Fruit fly (Drosophila melanogaster) whole organism, embryonic: ENCODE results near the gene CG5863.
A peak's percentile ranks its signal among the peaks of the same experiment; 100 is the strongest.

Experiments
- Atf-2 ChIP-seq: fragments of 200-800 bp; sonication (Bioruptor generic); optimal IDR thresholded peaks from 2 replicates; lab custom pipeline; 2016; ENCODE audit warnings: missing biosample characterization, missing genetic modification characterization
- BEAF-32 ChIP-seq: fragments of 200-800 bp; sonication (Bioruptor generic); optimal IDR thresholded peaks from 3 replicates; lab custom pipeline; 2017; ENCODE audit warnings: missing biosample characterization, missing genetic modification characterization, mild to moderate bottlenecking, moderate library complexity, missing genetic modification reagents
- CG10565 ChIP-seq: fragments of 200-800 bp; sonication (Bioruptor generic); optimal IDR thresholded peaks from 3 replicates; lab custom pipeline; 2016; ENCODE audit warnings: missing biosample characterization, mild to moderate bottlenecking, missing genetic modification characterization
- CG11695 ChIP-seq: fragments of 200-800 bp; sonication (Bioruptor generic); IDR thresholded peaks from 3 replicates; pipeline ENCODE4 v1.3.6; 2022; ENCODE audit warnings: missing biosample characterization, missing genetic modification characterization
- CG12769 ChIP-seq: fragments of 200-800 bp; sonication (Bioruptor generic); optimal IDR thresholded peaks from 2 replicates; lab custom pipeline; 2019; ENCODE audit warnings: missing biosample characterization, mild to moderate bottlenecking, missing genetic modification characterization, moderate library complexity
- CG13287 ChIP-seq: fragments of 200-800 bp; sonication (Bioruptor generic); IDR thresholded peaks from 2 replicates; pipeline ENCODE4 v1.3.6; 2022; ENCODE audit warnings: missing biosample characterization, missing genetic modification characterization; ENCODE audit not compliant: partially characterized antibody
- CG13296 ChIP-seq: fragments of 200-800 bp; sonication (Bioruptor generic); optimal IDR thresholded peaks from 3 replicates; lab custom pipeline; 2018; ENCODE audit warnings: missing biosample characterization, mild to moderate bottlenecking, missing genetic modification characterization
- CG15601 ChIP-seq: fragments of 200-800 bp; sonication (Bioruptor generic); optimal IDR thresholded peaks from 3 replicates; lab custom pipeline; 2019; ENCODE audit warnings: missing biosample characterization, mild to moderate bottlenecking, missing genetic modification characterization, moderate library complexity
- CG16813 ChIP-seq: fragments of 200-800 bp; sonication (Bioruptor generic); IDR thresholded peaks from 3 replicates; pipeline ENCODE4 v1.3.6; 2022; ENCODE audit warnings: missing biosample characterization, missing genetic modification characterization; ENCODE audit not compliant: partially characterized antibody
- CG31365 ChIP-seq: fragments of 200-800 bp; sonication (Bioruptor generic); optimal IDR thresholded peaks from 2 replicates; lab custom pipeline; 2018; ENCODE audit warnings: missing biosample characterization, mild to moderate bottlenecking, missing genetic modification characterization
- CG32767 ChIP-seq: fragments of 200-800 bp; sonication (Bioruptor generic); IDR thresholded peaks from 2 replicates; pipeline ENCODE4 v1.3.6; 2022; ENCODE audit warnings: missing biosample characterization, missing genetic modification characterization
- CG6683 ChIP-seq: fragments of 200-800 bp; sonication (Bioruptor generic); optimal IDR thresholded peaks from 2 replicates; lab custom pipeline; 2017; ENCODE audit warnings: missing biosample characterization, mild to moderate bottlenecking, missing genetic modification characterization, missing genetic modification reagents
- CG6813 ChIP-seq: fragments of 200-800 bp; sonication (Bioruptor generic); optimal IDR thresholded peaks from 2 replicates; lab custom pipeline; 2017; ENCODE audit warnings: missing biosample characterization, missing genetic modification characterization, mild to moderate bottlenecking, moderate library complexity, missing genetic modification reagents
- CrebB ChIP-seq: fragments of 200-800 bp; sonication (Bioruptor generic); optimal IDR thresholded peaks from 3 replicates; lab custom pipeline; 2018; ENCODE audit warnings: missing biosample characterization, mild to moderate bottlenecking, missing genetic modification characterization
- Dek ChIP-seq: fragments of 200-800 bp; sonication (Bioruptor generic); optimal IDR thresholded peaks from 3 replicates; lab custom pipeline; 2019; ENCODE audit warnings: missing biosample characterization, mild to moderate bottlenecking, missing genetic modification characterization, moderate library complexity
- Hand ChIP-seq: fragments of 200-800 bp; sonication (Bioruptor generic); optimal IDR thresholded peaks from 2 replicates; lab custom pipeline; 2017; ENCODE audit warnings: mild to moderate bottlenecking, missing biosample characterization, missing genetic modification reagents, missing genetic modification characterization
- HmgZ ChIP-seq: fragments of 200-800 bp; sonication (Bioruptor generic); optimal IDR thresholded peaks from 2 replicates; lab custom pipeline; 2018; ENCODE audit warnings: missing biosample characterization, mild to moderate bottlenecking, missing genetic modification characterization
- Hmx ChIP-seq: fragments of 200-800 bp; sonication (Bioruptor generic); optimal IDR thresholded peaks from 2 replicates; lab custom pipeline; 2016; ENCODE audit warnings: missing biosample characterization, missing genetic modification characterization
- Kr ChIP-seq: fragments of 200-800 bp; sonication (Bioruptor generic); optimal IDR thresholded peaks from 2 replicates; lab custom pipeline; 2017; ENCODE audit warnings: missing biosample characterization, mild to moderate bottlenecking, missing genetic modification characterization
- Max ChIP-seq: fragments of 200-800 bp; sonication (Bioruptor generic); optimal IDR thresholded peaks from 2 replicates; lab custom pipeline; 2016; ENCODE audit warnings: missing biosample characterization, mild to moderate bottlenecking, missing genetic modification characterization
- Med ChIP-seq: fragments of 200-800 bp; sonication (Bioruptor generic); peaks from one replicate; lab custom pipeline; 2016; ENCODE audit warnings: missing biosample characterization, missing genetic modification characterization, mild to moderate bottlenecking, inconsistent platforms, moderate library complexity
- Nf-YA ChIP-seq: fragments of 200-800 bp; sonication (Bioruptor generic); IDR thresholded peaks from 2 replicates; pipeline ENCODE4 v1.3.6; 2022; ENCODE audit warnings: missing biosample characterization, missing genetic modification characterization
- Opbp ChIP-seq: fragments of 200-800 bp; sonication (Bioruptor generic); IDR thresholded peaks from 3 replicates; pipeline ENCODE4 v1.3.6; 2022; ENCODE audit warnings: missing biosample characterization, missing genetic modification characterization; ENCODE audit not compliant: partially characterized antibody
- Scr ChIP-seq: fragments of 200-800 bp; sonication (Bioruptor generic); IDR thresholded peaks from 2 replicates; pipeline ENCODE4 v1.3.6; 2022; ENCODE audit warnings: missing biosample characterization, missing genetic modification characterization; ENCODE audit not compliant: partially characterized antibody
- Sry-δ ChIP-seq: fragments of 200-800 bp; sonication (Bioruptor generic); optimal IDR thresholded peaks from 2 replicates; lab custom pipeline; 2016; ENCODE audit warnings: missing biosample characterization, missing genetic modification characterization
- Ssrp ChIP-seq: fragments of 200-800 bp; sonication (Bioruptor generic); optimal IDR thresholded peaks from 2 replicates; lab custom pipeline; 2018; ENCODE audit warnings: missing biosample characterization, mild to moderate bottlenecking, missing genetic modification characterization, moderate library complexity
- TFAM ChIP-seq: fragments of 200-800 bp; sonication (Bioruptor generic); optimal IDR thresholded peaks from 2 replicates; lab custom pipeline; 2017; ENCODE audit warnings: missing biosample characterization, missing genetic modification characterization, inconsistent platforms
- amos ChIP-seq: fragments of 200-800 bp; sonication (Bioruptor generic); IDR thresholded peaks from 2 replicates; pipeline ENCODE4 v1.3.6; 2022; ENCODE audit warnings: missing biosample characterization, missing genetic modification characterization; ENCODE audit not compliant: partially characterized antibody
- cad ChIP-seq: fragments of >200 bp; optimal IDR thresholded peaks from 2 replicates; lab custom pipeline; 2017; ENCODE audit warnings: missing biosample characterization, missing genetic modification characterization
- chif ChIP-seq, 2 experiments: fragments of 200-800 bp; sonication (Bioruptor generic); optimal IDR thresholded peaks; 3 replicates each; lab custom pipeline; 2016; ENCODE audit warnings: missing biosample characterization in 2 of 2, missing genetic modification characterization in 2 of 2
- croc ChIP-seq: fragments of 200-800 bp; sonication (Bioruptor generic); conservative IDR thresholded peaks from 3 replicates; pipeline ENCODE4 v1.3.6; 2022; ENCODE audit warnings: missing biosample characterization, missing genetic modification characterization
- dmrt11E ChIP-seq: fragments of 200-800 bp; sonication (Bioruptor generic); optimal IDR thresholded peaks from 3 replicates; lab custom pipeline; 2018; ENCODE audit warnings: missing biosample characterization, mild to moderate bottlenecking, missing genetic modification characterization, moderate library complexity
- gce ChIP-seq: fragments of 200-800 bp; sonication (Bioruptor generic); IDR thresholded peaks from 3 replicates; pipeline ENCODE4 v1.3.6; 2022; ENCODE audit warnings: missing biosample characterization, missing genetic modification characterization
- gfzf ChIP-seq: fragments of 200-800 bp; sonication (Bioruptor generic); optimal IDR thresholded peaks from 2 replicates; lab custom pipeline; 2016; ENCODE audit warnings: missing biosample characterization, mild to moderate bottlenecking, missing genetic modification characterization, moderate library complexity
- gt ChIP-seq: fragments of 200-800 bp; sonication (Bioruptor generic); IDR thresholded peaks from 2 replicates; pipeline ENCODE4 v1.3.6; 2022; ENCODE audit warnings: missing biosample characterization, missing genetic modification characterization
- mam ChIP-seq: fragments of 200-800 bp; sonication (Bioruptor generic); optimal IDR thresholded peaks from 3 replicates; lab custom pipeline; 2016; ENCODE audit warnings: missing biosample characterization, missing genetic modification characterization
- nerfin-1 ChIP-seq: fragments of 200-800 bp; sonication (Bioruptor generic); optimal IDR thresholded peaks from 3 replicates; lab custom pipeline; 2019; ENCODE audit warnings: missing biosample characterization, mild to moderate bottlenecking, missing genetic modification characterization, moderate library complexity
- phol ChIP-seq: fragments of 200-800 bp; sonication (Bioruptor generic); optimal IDR thresholded peaks from 3 replicates; lab custom pipeline; 2018; ENCODE audit warnings: missing biosample characterization, mild to moderate bottlenecking, missing genetic modification characterization, moderate library complexity
- pzg ChIP-seq: fragments of 200-800 bp; sonication (Bioruptor generic); optimal IDR thresholded peaks from 3 replicates; lab custom pipeline; 2018; ENCODE audit warnings: missing biosample characterization, mild to moderate bottlenecking, missing genetic modification characterization, moderate library complexity
- scrt ChIP-seq: fragments of 200-800 bp; sonication (Bioruptor generic); optimal IDR thresholded peaks from 2 replicates; lab custom pipeline; 2018; ENCODE audit warnings: missing biosample characterization, mild to moderate bottlenecking, missing genetic modification characterization, moderate library complexity
- sens-2 ChIP-seq: fragments of 200-800 bp; sonication (Bioruptor generic); IDR thresholded peaks from 2 replicates; pipeline ENCODE4 v1.3.6; 2022; ENCODE audit warnings: missing biosample characterization, missing genetic modification characterization
- stwl ChIP-seq: fragments of 200-800 bp; sonication (Bioruptor generic); optimal IDR thresholded peaks from 3 replicates; lab custom pipeline; 2018; ENCODE audit warnings: missing biosample characterization, mild to moderate bottlenecking, missing genetic modification characterization, moderate library complexity
- trh ChIP-seq: fragments of 200-800 bp; sonication (Bioruptor generic); optimal IDR thresholded peaks from 2 replicates; lab custom pipeline; 2016; ENCODE audit warnings: missing biosample characterization, missing genetic modification characterization
- tx ChIP-seq: fragments of 200-800 bp; sonication (Bioruptor generic); optimal IDR thresholded peaks from 2 replicates; lab custom pipeline; 2016; ENCODE audit warnings: missing biosample characterization, missing genetic modification characterization
- unc-4 ChIP-seq: fragments of 200-800 bp; sonication (Bioruptor generic); IDR thresholded peaks from 2 replicates; pipeline ENCODE4 v1.3.6; 2022; ENCODE audit warnings: missing biosample characterization, missing genetic modification characterization; ENCODE audit not compliant: partially characterized antibody
- wek ChIP-seq: fragments of 200-800 bp; sonication (Bioruptor generic); optimal IDR thresholded peaks from 3 replicates; lab custom pipeline; 2018; ENCODE audit warnings: missing biosample characterization, mild to moderate bottlenecking, missing genetic modification characterization, moderate library complexity
- yki ChIP-seq: fragments of >200 bp; optimal IDR thresholded peaks from 3 replicates; lab custom pipeline; 2018
- zen2 ChIP-seq: fragments of 200-800 bp; sonication (Bioruptor generic); IDR thresholded peaks from 3 replicates; pipeline ENCODE4 v1.3.6; 2022; ENCODE audit warnings: missing biosample characterization, missing genetic modification characterization; ENCODE audit not compliant: partially characterized antibody

Gene CG5863

DNA sequence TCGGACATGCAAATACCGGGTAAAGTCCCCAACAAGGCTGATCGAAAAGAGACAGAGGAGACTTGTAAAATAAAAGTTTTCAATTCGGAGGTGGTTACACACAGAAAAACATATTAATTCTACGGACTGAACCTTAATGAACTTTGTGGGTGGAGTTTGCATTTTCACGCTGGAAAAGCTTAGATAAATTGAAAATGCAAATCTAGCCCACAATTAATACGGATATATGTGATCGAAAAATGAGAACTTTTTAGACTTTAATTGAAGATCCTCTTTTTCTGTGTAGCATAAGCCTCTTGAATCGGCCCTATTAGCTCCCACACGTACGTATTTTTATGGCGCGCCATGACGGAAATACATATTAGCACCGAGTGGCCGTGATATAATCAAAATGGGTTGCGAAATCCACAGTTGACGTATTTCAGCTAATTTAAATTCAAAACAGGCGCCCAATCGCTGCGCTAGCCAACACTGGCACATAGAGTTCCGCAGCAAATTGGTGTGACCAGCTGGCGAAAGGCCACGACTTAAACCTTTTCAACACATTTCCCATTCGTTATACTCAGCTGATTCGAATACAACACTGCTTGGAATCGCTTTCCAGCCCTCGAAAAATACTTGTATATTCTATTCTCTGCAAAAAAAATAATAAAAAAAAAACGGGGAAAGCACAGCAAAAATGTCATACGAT lies 25.4 kb upstream of the CG5863 start (continued):
- TF ChIP-seq scrt (GFP tag; lab: Kevin White, UChicago), result peak; percentile 34
- peak; percentile 97 for TF ChIP-seq stwl (tag; lab: Kevin White, UChicago)
- peak; percentile 51 for TF ChIP-seq CG15601
- peak; percentile 17 for TF ChIP-seq CG6813 (GFP tag; lab: Kevin White, UChicago)
- TF ChIP-seq Ssrp, result no peak
- TF ChIP-seq Hmx (GFP tag; lab: Kevin White, UChicago), result no peak
- peak; percentile 84 for TF ChIP-seq CG32767 (GFP tag; lab: Robert Waterston, UW)
- TF ChIP-seq chif (GFP tag; optimal IDR thresholded peaks at IDR 0.05; lab: Kevin White, UChicago), result peak; percentile 55 to 56
- no peak for TF ChIP-seq zen2 (GFP tag; lab: Robert Waterston, UW)
- no peak for TF ChIP-seq gt
- no peak for TF ChIP-seq cad (GFP tag; lab: Kevin White, UChicago)
- TF ChIP-seq BEAF-32 (GFP tag; lab: Kevin White, UChicago), result peak; percentile 53
- TF ChIP-seq croc (GFP tag; lab: Robert Waterston, UW), result no peak
- no peak for TF ChIP-seq TFAM (GFP tag; lab: Kevin White, UChicago)
- no peak for TF ChIP-seq CG10565 (GFP tag; lab: Kevin White, UChicago)
- peak; percentile 64 for TF ChIP-seq CG13287 (GFP tag; lab: Robert Waterston, UW)
- peak; percentile 17 for TF ChIP-seq Hand (GFP tag; lab: Kevin White, UChicago)
- TF ChIP-seq unc-4, result peak; percentile 46; the same call in 1 of the 2 replicates
- TF ChIP-seq CG11695 (GFP tag; lab: Robert Waterston, UW), result peak; percentile 53; the same call in 2 of the 3 replicates
- no peak for TF ChIP-seq trh
- peak; percentile 84 for TF ChIP-seq mam (GFP tag; lab: Kevin White, UChicago)
- TF ChIP-seq wek (GFP tag; lab: Kevin White, UChicago), result peak; percentile 46
- peak; percentile 96 for TF ChIP-seq Med (GFP tag; lab: Kevin White, UChicago)
- peak; percentile 49 for TF ChIP-seq nerfin-1 (tag; lab: Kevin White, UChicago)
- TF ChIP-seq CG31365 (tag; lab: Kevin White, UChicago), result peak; percentile 63
- TF ChIP-seq phol, result peak; percentile 59
- peak; percentile 30 for TF ChIP-seq Scr (GFP tag; lab: Robert Waterston, UW)
- TF ChIP-seq CG16813 (GFP tag; lab: Robert Waterston, UW), result peak; percentile 8; the same call in 1 of the 3 replicates
- no peak; the same call in 1 of the 2 replicates for TF ChIP-seq Nf-YA (GFP tag; lab: Robert Waterston, UW)
- peak; percentile 34 for TF ChIP-seq CrebB (tag; lab: Kevin White, UChicago)
- peak; percentile 47 for TF ChIP-seq Max (GFP tag; lab: Kevin White, UChicago)
- TF ChIP-seq gce (GFP tag; lab: Robert Waterston, UW), result peak; percentile 46; the same call in 1 of the 3 replicates
- no peak for TF ChIP-seq sens-2
- TF ChIP-seq amos (GFP tag; lab: Robert Waterston, UW), result peak; percentile 56
- peak; percentile 65 for TF ChIP-seq HmgZ (tag; lab: Kevin White, UChicago)
- peak; percentile 66 for TF ChIP-seq Sry-δ
- no peak for TF ChIP-seq CG6683 (GFP tag; lab: Kevin White, UChicago)
- no peak for TF ChIP-seq Kr (GFP tag; lab: Kevin White, UChicago)
- TF ChIP-seq Opbp (GFP tag; lab: Robert Waterston, UW), result peak; percentile 72
- TF ChIP-seq Atf-2 (GFP tag; lab: Kevin White, UChicago), result peak; percentile 34
- peak; percentile 84 for TF ChIP-seq gfzf
- TF ChIP-seq tx (GFP tag; lab: Kevin White, UChicago), result peak; percentile 66
- peak; percentile 64 for TF ChIP-seq CG12769 (tag; lab: Kevin White, UChicago)
- TF ChIP-seq dmrt11E (tag; lab: Kevin White, UChicago), result peak; percentile 16
- TF ChIP-seq yki, result no peak
- TF ChIP-seq Dek (tag; lab: Kevin White, UChicago), result peak; percentile 40
- peak; percentile 96 for TF ChIP-seq pzg (GFP tag; lab: Kevin White, UChicago)
- TF ChIP-seq CG13296 (GFP tag; lab: Kevin White, UChicago), result peak; percentile 50
